Fruit fly (Drosophila melanogaster) whole organism, embryonic: ENCODE results near the gene RabX6.

Source experiments
- CG1647 ChIP-seq: fragments of 200-800 bp; sonication (Bioruptor generic); optimal IDR thresholded peaks from 3 replicates; lab custom pipeline; 2016; ENCODE audit warnings: missing biosample characterization, missing genetic modification characterization
- CG16779 ChIP-seq: fragments of 200-800 bp; sonication (Bioruptor generic); IDR thresholded peaks from 2 replicates; pipeline ENCODE4 v1.3.6; 2022; ENCODE audit warnings: missing biosample characterization, missing genetic modification characterization
- CG17385 ChIP-seq: fragments of 200-800 bp; sonication (Bioruptor generic); optimal IDR thresholded peaks from 3 replicates; lab custom pipeline; 2018; ENCODE audit warnings: missing biosample characterization, mild to moderate bottlenecking, missing genetic modification characterization
- CG4360 ChIP-seq: fragments of 200-800 bp; sonication (Bioruptor generic); IDR thresholded peaks from 2 replicates; pipeline ENCODE4 v1.3.6; 2022; ENCODE audit warnings: missing biosample characterization, missing genetic modification characterization
- NFAT ChIP-seq: fragments of 200-800 bp; sonication (Bioruptor generic); IDR thresholded peaks from 2 replicates; pipeline ENCODE4 v1.3.6; 2022; ENCODE audit warnings: missing biosample characterization, missing genetic modification characterization
- TFAM ChIP-seq: fragments of 200-800 bp; sonication (Bioruptor generic); optimal IDR thresholded peaks from 2 replicates; lab custom pipeline; 2017; ENCODE audit warnings: missing biosample characterization, missing genetic modification characterization, inconsistent platforms
- crc ChIP-seq: fragments of 200-800 bp; sonication (Bioruptor generic); optimal IDR thresholded peaks from 2 replicates; lab custom pipeline; 2016; ENCODE audit warnings: missing biosample characterization, missing genetic modification characterization
- disco-r ChIP-seq: fragments of 200-800 bp; sonication (Bioruptor generic); optimal IDR thresholded peaks from 2 replicates; lab custom pipeline; 2016; ENCODE audit warnings: missing biosample characterization, missing genetic modification characterization
- gce ChIP-seq: fragments of 200-800 bp; sonication (Bioruptor generic); IDR thresholded peaks from 3 replicates; pipeline ENCODE4 v1.3.6; 2022; ENCODE audit warnings: missing biosample characterization, missing genetic modification characterization
- mld ChIP-seq: fragments of 200-800 bp; sonication (Bioruptor generic); IDR thresholded peaks from 3 replicates; pipeline ENCODE4 v1.3.6; 2022; ENCODE audit warnings: missing biosample characterization, missing genetic modification characterization; ENCODE audit not compliant: partially characterized antibody

dm6 chr3L:711839-712553 is 21.7 kb downstream of the RabX6 start, which contains the start of gene CG13896:
- TF ChIP-seq CG17385 (GFP tag; lab: Kevin White, UChicago) (peak; percentile 64), NFAT (peak; percentile 96), TFAM (peak; percentile 22), mld (GFP tag; lab: Robert Waterston, UW) (no peak), disco-r (GFP tag; lab: Kevin White, UChicago) (peak; percentile 50), CG1647 (GFP tag; lab: Kevin White, UChicago) (peak; percentile 91), CG4360 (GFP tag; lab: Robert Waterston, UW) (no peak), crc (GFP tag; lab: Kevin White, UChicago) (peak; percentile 66), CG16779 (peak; percentile 87), gce (no peak)
